Worm (Caenorhabditis elegans) whole organism, L2 larva: Measurements from ENCODE around the gene Y47D3A.14.
A peak's percentile ranks its signal among the peaks of the same experiment; 100 is the strongest.

Experiments
- C34F6.9 ChIP-seq: fragments of 150-350 bp; optimal IDR thresholded peaks from 2 replicates; lab custom pipeline; 2014; ENCODE audit warnings: missing biosample characterization, missing genetic modification characterization
- Y55F3AM.14 ChIP-seq: fragments of 200-800 bp; sonication (Bioruptor generic); optimal IDR thresholded peaks from 2 replicates; lab custom pipeline; 2018; ENCODE audit warnings: mild to moderate bottlenecking, missing genetic modification characterization, missing compliant biosample characterization
- ZK546.5 ChIP-seq: sonication (generic microtip); optimal IDR thresholded peaks from 2 replicates; lab custom pipeline; 2017; ENCODE audit warnings: missing biosample characterization, missing genetic modification characterization
- alr-1 ChIP-seq: fragments of 150-350 bp; optimal IDR thresholded peaks from 2 replicates; lab custom pipeline; 2014; ENCODE audit warnings: missing biosample characterization, missing genetic modification characterization
- aly-2 ChIP-seq: fragments of 150-350 bp; optimal IDR thresholded peaks from 2 replicates; lab custom pipeline; 2014; ENCODE audit warnings: missing biosample characterization, missing genetic modification characterization
- blmp-1 ChIP-seq: sonication (generic microtip); optimal IDR thresholded peaks from 2 replicates; lab custom pipeline; 2017; ENCODE audit warnings: missing genetic modification characterization, mild to moderate bottlenecking, missing compliant biosample characterization, antibody characterized with exemption, moderate library complexity; ENCODE audit not compliant: insufficient read depth
- ceh-16 ChIP-seq: fragments of 150-350 bp; optimal IDR thresholded peaks from 2 replicates; lab custom pipeline; 2014; ENCODE audit warnings: missing biosample characterization, missing genetic modification characterization
- dmd-4 ChIP-seq: sonication (generic microtip); optimal IDR thresholded peaks from 2 replicates; lab custom pipeline; 2017; ENCODE audit warnings: missing biosample characterization, missing genetic modification characterization
- egl-27 ChIP-seq: sonication (generic microtip); optimal IDR thresholded peaks from 3 replicates; lab custom pipeline; 2017; ENCODE audit warnings: missing biosample characterization, missing genetic modification reagents, missing genetic modification characterization
- elt-1 ChIP-seq: fragments of 150-350 bp; optimal IDR thresholded peaks from 2 replicates; lab custom pipeline; 2014; ENCODE audit warnings: missing biosample characterization, missing genetic modification characterization
- elt-3 ChIP-seq: sonication (generic microtip); optimal IDR thresholded peaks from 2 replicates; lab custom pipeline; 2017; ENCODE audit warnings: missing biosample characterization, missing genetic modification characterization
- gmeb-1 ChIP-seq: fragments of 150-350 bp; optimal IDR thresholded peaks from 2 replicates; lab custom pipeline; 2014; ENCODE audit warnings: missing biosample characterization, missing genetic modification characterization
- lin-13 ChIP-seq: fragments of 150-350 bp; optimal IDR thresholded peaks from 2 replicates; lab custom pipeline; 2014; ENCODE audit warnings: missing biosample characterization, missing genetic modification reagents, missing genetic modification characterization
- lin-39 ChIP-seq: fragments of 150-350 bp; optimal IDR thresholded peaks from 2 replicates; lab custom pipeline; 2014; ENCODE audit warnings: missing biosample characterization, missing genetic modification reagents, missing genetic modification characterization
- lsy-2 ChIP-seq, 2 experiments: fragments of 150-350 bp in 1 of 2; sonication (generic microtip) in 1 of 2; optimal IDR thresholded peaks; 2 replicates each; lab custom pipeline; 2014 to 2017; ENCODE audit warnings: missing biosample characterization in 2 of 2, missing genetic modification characterization in 2 of 2
- mab-5 ChIP-seq: fragments of 150-350 bp; optimal IDR thresholded peaks from 2 replicates; lab custom pipeline; 2014; ENCODE audit warnings: missing biosample characterization, missing genetic modification characterization
- mbf-1 ChIP-seq: sonication (generic microtip); optimal IDR thresholded peaks from 2 replicates; lab custom pipeline; 2017; ENCODE audit warnings: missing biosample characterization, missing genetic modification characterization
- mdl-1 ChIP-seq, 2 experiments: fragments of 150-350 bp in 1 of 2; sonication (generic microtip) in 1 of 2; optimal IDR thresholded peaks; 2 replicates each; lab custom pipeline; 2017; ENCODE audit warnings: missing biosample characterization in 2 of 2, missing genetic modification characterization in 2 of 2
- nhr-11 ChIP-seq: fragments of 150-350 bp; optimal IDR thresholded peaks from 2 replicates; lab custom pipeline; 2014; ENCODE audit warnings: missing biosample characterization, missing genetic modification characterization
- nhr-12 ChIP-seq: fragments of 150-350 bp; optimal IDR thresholded peaks from 2 replicates; lab custom pipeline; 2014; ENCODE audit warnings: missing biosample characterization, missing genetic modification characterization
- nhr-129 ChIP-seq: fragments of 150-350 bp; optimal IDR thresholded peaks from 2 replicates; lab custom pipeline; 2014; ENCODE audit warnings: missing biosample characterization, missing genetic modification characterization
- nhr-21 ChIP-seq: fragments of 150-350 bp; optimal IDR thresholded peaks from 2 replicates; lab custom pipeline; 2014; ENCODE audit warnings: missing biosample characterization, missing genetic modification characterization
- nhr-23 ChIP-seq: fragments of 150-350 bp; optimal IDR thresholded peaks from 2 replicates; lab custom pipeline; 2014; ENCODE audit warnings: missing biosample characterization, missing genetic modification reagents, missing genetic modification characterization
- nhr-25 ChIP-seq: fragments of 150-350 bp; sonication (generic microtip); optimal IDR thresholded peaks from 3 replicates; lab custom pipeline; 2014; ENCODE audit warnings: missing biosample characterization, missing genetic modification characterization
- nhr-6 ChIP-seq: fragments of 150-350 bp; optimal IDR thresholded peaks from 2 replicates; lab custom pipeline; 2014; ENCODE audit warnings: missing biosample characterization, missing genetic modification characterization
- nhr-77 ChIP-seq: fragments of 150-350 bp; optimal IDR thresholded peaks from 2 replicates; lab custom pipeline; 2014; ENCODE audit warnings: missing biosample characterization, missing genetic modification characterization
- peb-1 ChIP-seq: fragments of 150-350 bp; optimal IDR thresholded peaks from 2 replicates; lab custom pipeline; 2014; ENCODE audit warnings: missing biosample characterization, missing genetic modification characterization
- sma-3 ChIP-seq: sonication (generic microtip); optimal IDR thresholded peaks from 2 replicates; lab custom pipeline; 2016; ENCODE audit warnings: missing genetic modification reagents, missing genetic modification characterization, missing compliant biosample characterization
- sma-9 ChIP-seq, 2 experiments: fragments of 150-350 bp in 1 of 2; sonication (generic microtip) in 1 of 2; optimal IDR thresholded peaks; 2 replicates each; lab custom pipeline; 2014 to 2016; ENCODE audit warnings: missing genetic modification characterization in 2 of 2, mild to moderate bottlenecking in 1 of 2, missing biosample characterization in 1 of 2, missing compliant biosample characterization in 1 of 2, missing genetic modification reagents in 1 of 2, moderate library complexity in 1 of 2
- snpc-4 ChIP-seq: fragments of 150-350 bp; optimal IDR thresholded peaks from 2 replicates; lab custom pipeline; 2014; ENCODE audit warnings: missing biosample characterization, missing genetic modification characterization
- unc-55 ChIP-seq: fragments of 150-350 bp; sonication (generic microtip); optimal IDR thresholded peaks from 3 replicates; lab custom pipeline; 2014; ENCODE audit warnings: missing biosample characterization, missing genetic modification reagents, missing genetic modification characterization
- unc-62 ChIP-seq: fragments of 150-350 bp; optimal IDR thresholded peaks from 2 replicates; lab custom pipeline; 2014; ENCODE audit warnings: missing biosample characterization, missing genetic modification reagents, missing genetic modification characterization
- zag-1 ChIP-seq: fragments of 150-350 bp; optimal IDR thresholded peaks from 2 replicates; lab custom pipeline; 2014; ENCODE audit warnings: missing biosample characterization, missing genetic modification characterization
- ztf-1 ChIP-seq: fragments of 200-800 bp; sonication (Bioruptor generic); conservative IDR thresholded peaks from 2 replicates; pipeline ENCODE4 v1.3.6; 2022; ENCODE audit warnings: missing genetic modification characterization, missing compliant biosample characterization
- ztf-11 ChIP-seq: sonication (generic microtip); optimal IDR thresholded peaks from 2 replicates; lab custom pipeline; 2017; ENCODE audit warnings: missing biosample characterization, missing genetic modification characterization
- ztf-4 ChIP-seq: fragments of 150-350 bp; optimal IDR thresholded peaks from 2 replicates; lab custom pipeline; 2014; ENCODE audit warnings: missing biosample characterization, missing genetic modification characterization

Gene Y47D3A.14

ce11 chrIII:11262089-11262488, 25.4 kb upstream of the Y47D3A.14 start (continued):
- no peak for TF ChIP-seq nhr-21 (tag; lab: Kevin White, UChicago)
- TF ChIP-seq egl-27 (tag; lab: Kevin White, UChicago): no peak
- TF ChIP-seq ztf-4 (tag; lab: Kevin White, UChicago): no peak

DNA sequence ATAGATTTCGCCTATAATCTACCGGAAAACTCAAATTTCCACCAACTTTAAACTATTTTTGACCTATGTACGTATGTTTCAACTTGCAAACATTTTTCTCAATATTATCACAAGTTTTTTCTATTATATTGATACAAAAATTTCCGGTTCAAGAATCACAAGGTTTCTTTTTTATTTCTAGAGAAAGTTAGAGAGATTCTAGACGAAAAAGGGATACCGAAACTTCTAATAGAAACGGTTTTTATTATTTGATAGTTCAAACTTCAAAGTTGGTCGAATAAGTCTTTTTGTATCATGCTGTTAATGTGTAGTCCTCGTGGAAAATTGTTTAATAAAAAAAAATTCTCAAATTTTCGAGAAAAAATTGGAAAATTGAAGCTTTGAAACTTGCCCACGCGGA, 18.4 kb upstream of the Y47D3A.14 start:
- TF ChIP-seq unc-55 (GFP tag; lab: Kevin White, UChicago): no peak
- TF ChIP-seq blmp-1: peak; percentile 70
- peak; percentile 38 for TF ChIP-seq nhr-21 (tag; lab: Kevin White, UChicago)
- TF ChIP-seq gmeb-1 (tag; lab: Kevin White, UChicago): peak; percentile 23
- peak; percentile 82 for TF ChIP-seq nhr-25
- TF ChIP-seq egl-27 (tag; lab: Kevin White, UChicago): no peak
- TF ChIP-seq sma-9 (GFP tag; optimal IDR thresholded peaks at IDR 0.05; lab: Kevin White, UChicago): peak; percentile 75
- TF ChIP-seq sma-9 (tag; optimal IDR thresholded peaks at IDR 0.05; lab: Kevin White, UChicago): no peak
- TF ChIP-seq sma-3: peak; percentile 23
- no peak for TF ChIP-seq unc-62 (GFP tag; lab: Kevin White, UChicago)

DNA sequence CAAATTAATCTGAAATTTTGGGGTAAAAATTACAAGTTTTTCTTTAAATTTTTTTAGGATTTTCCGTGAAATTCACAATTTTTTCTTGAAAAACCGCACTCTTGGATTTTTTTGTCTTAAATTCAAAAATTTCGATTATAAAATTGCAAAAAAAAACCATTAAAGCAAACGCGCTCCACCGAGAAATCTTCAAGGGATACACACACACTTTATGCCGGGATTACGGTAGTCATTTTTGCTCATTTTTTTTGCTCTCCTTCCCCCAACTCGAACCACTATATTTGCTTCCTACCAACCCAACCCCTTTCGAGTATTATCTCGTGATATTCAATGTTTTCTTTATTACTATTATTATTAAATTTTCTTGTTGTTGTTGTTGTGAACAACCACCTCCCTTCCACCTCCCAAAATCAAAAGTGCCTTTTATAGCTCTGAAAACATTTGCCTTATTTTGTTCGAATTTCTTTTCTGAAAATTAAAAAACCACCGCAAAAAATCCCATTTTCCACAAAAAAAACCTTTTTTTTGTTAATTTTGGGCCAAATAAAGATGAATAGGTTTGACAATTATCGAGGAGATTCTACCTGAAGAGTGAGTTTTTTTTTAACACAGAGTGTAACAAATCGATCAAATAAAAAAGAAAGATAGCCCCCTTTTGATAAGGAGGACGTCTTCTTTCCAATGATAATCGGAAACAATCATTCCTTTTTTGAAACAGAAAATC, 15.2 kb upstream of the Y47D3A.14 start, which contains the start of gene Y47D3A.32:
Y47D3A.32 (plus strand) TSS at position 674 of the 724 bp plus-strand sequence.
- TF ChIP-seq nhr-129 (no peak), nhr-77 (tag; lab: Kevin White, UChicago) (no peak), sma-3 (no peak), nhr-25 (no peak), ztf-1 (GFP tag; lab: Robert Waterston, UW) (no peak), peb-1 (no peak), zag-1 (tag; lab: Kevin White, UChicago) (no peak), C34F6.9 (tag; lab: Kevin White, UChicago) (no peak), aly-2 (tag; lab: Kevin White, UChicago) (no peak), elt-3 (tag; lab: Kevin White, UChicago) (no peak), lsy-2 (tag; optimal IDR thresholded peaks at IDR 0.05; lab: Kevin White, UChicago) (no peak), unc-55 (GFP tag; lab: Kevin White, UChicago) (no peak)

DNA sequence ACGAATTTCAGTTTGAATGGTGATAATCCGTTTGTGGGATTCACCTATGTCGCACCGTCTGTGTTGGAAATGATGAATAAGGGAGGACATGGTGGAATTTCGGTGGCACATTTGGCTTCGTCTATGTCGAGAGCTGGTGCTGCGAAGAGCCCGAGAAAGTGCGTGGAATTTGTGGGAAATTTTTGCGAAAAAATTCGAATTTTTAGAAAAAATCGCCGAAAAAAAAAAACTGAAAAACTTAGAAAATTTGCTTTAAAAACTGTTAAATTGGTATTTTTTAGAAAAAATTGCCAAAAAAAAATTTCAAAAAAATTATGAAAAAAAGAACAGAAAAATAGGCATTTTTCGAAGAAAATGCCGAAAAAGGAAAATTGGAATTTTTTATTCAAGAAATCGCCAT, 12.2 kb upstream of the Y47D3A.14 start:
- TF ChIP-seq elt-1 (tag; lab: Kevin White, UChicago) (no peak), nhr-6 (tag; lab: Kevin White, UChicago) (no peak), alr-1 (tag; lab: Kevin White, UChicago) (no peak), elt-3 (tag; lab: Kevin White, UChicago) (no peak), ceh-16 (no peak), ZK546.5 (tag; lab: Kevin White, UChicago) (no peak), sma-9 (GFP tag; optimal IDR thresholded peaks at IDR 0.05; lab: Kevin White, UChicago) (no peak), sma-9 (tag; optimal IDR thresholded peaks at IDR 0.05; lab: Kevin White, UChicago) (no peak), ztf-4 (tag; lab: Kevin White, UChicago) (no peak), nhr-21 (tag; lab: Kevin White, UChicago) (no peak), nhr-12 (no peak), zag-1 (tag; lab: Kevin White, UChicago) (no peak), unc-62 (GFP tag; lab: Kevin White, UChicago) (no peak), mdl-1 (tag; optimal IDR thresholded peaks at IDR 0.05; lab: Kevin White, UChicago) (no peak), aly-2 (tag; lab: Kevin White, UChicago) (no peak), Y55F3AM.14 (GFP tag; lab: Kevin White, UChicago) (no peak), gmeb-1 (tag; lab: Kevin White, UChicago) (no peak), egl-27 (tag; lab: Kevin White, UChicago) (no peak), mab-5 (tag; lab: Kevin White, UChicago) (no peak)
- TF ChIP-seq, all 48 proteins: peak for 0

- TF ChIP-seq gmeb-1 (tag; lab: Kevin White, UChicago) (no peak), ztf-11 (tag; lab: Kevin White, UChicago) (no peak), snpc-4 (tag; lab: Kevin White, UChicago) (no peak), blmp-1 (no peak), dmd-4 (tag; lab: Kevin White, UChicago) (no peak), nhr-23 (tag; lab: Kevin White, UChicago) (no peak), lin-39 (no peak), zag-1 (tag; lab: Kevin White, UChicago) (no peak), lin-13 (no peak), nhr-6 (tag; lab: Kevin White, UChicago) (no peak), nhr-11 (tag; lab: Kevin White, UChicago) (no peak), mdl-1 (tag; optimal IDR thresholded peaks at IDR 0.05; lab: Kevin White, UChicago) (no peak), lsy-2 (tag; optimal IDR thresholded peaks at IDR 0.05; lab: Kevin White, UChicago) (no peak), elt-1 (tag; lab: Kevin White, UChicago) (no peak), mbf-1 (tag; lab: Kevin White, UChicago) (no peak), egl-27 (tag; lab: Kevin White, UChicago) (no peak)
These were observed 9.9 kb upstream of the Y47D3A.14 start for ce11 chrIII:11246588-11246987.
